Worm (Caenorhabditis elegans) whole organism, mixed stage, embryonic: ENCODE measurements around the gene adk-1.
"Not testable (repeated sequence)": the region's sequence is repeated elsewhere in the genome, so short reads cannot be mapped to it uniquely, and the experiment has no call there.

Experiments
- bed-3 ChIP-seq: fragments of 200-800 bp; sonication (Bioruptor generic); optimal IDR thresholded peaks from 3 replicates; lab custom pipeline; 2018; ENCODE audit warnings: mild to moderate bottlenecking, missing genetic modification characterization, moderate library complexity, missing compliant biosample characterization
- blmp-1 ChIP-seq: fragments of 150-350 bp; optimal IDR thresholded peaks from 2 replicates; lab custom pipeline; 2014; ENCODE audit warnings: missing biosample characterization, missing genetic modification characterization
- ceh-39 ChIP-seq: fragments of 150-350 bp; optimal IDR thresholded peaks from 2 replicates; lab custom pipeline; 2014; ENCODE audit warnings: missing biosample characterization, missing genetic modification characterization
- ceh-83 ChIP-seq: fragments of 200-800 bp; sonication (Bioruptor generic); optimal IDR thresholded peaks from 2 replicates; lab custom pipeline; 2018; ENCODE audit warnings: mild to moderate bottlenecking, missing genetic modification characterization, missing compliant biosample characterization
- ces-1 ChIP-seq: fragments of 150-350 bp; optimal IDR thresholded peaks from 2 replicates; lab custom pipeline; 2014; ENCODE audit warnings: missing biosample characterization, missing genetic modification reagents, missing genetic modification characterization
- cnd-1 ChIP-seq: fragments of 200-800 bp; sonication (Bioruptor generic); optimal IDR thresholded peaks from 2 replicates; lab custom pipeline; 2018; ENCODE audit warnings: mild to moderate bottlenecking, missing genetic modification characterization, missing compliant biosample characterization
- drap-1 ChIP-seq: fragments of 200-800 bp; sonication (Bioruptor generic); optimal IDR thresholded peaks from 3 replicates; lab custom pipeline; 2018; ENCODE audit warnings: mild to moderate bottlenecking, missing genetic modification characterization, missing compliant biosample characterization
- elt-1 ChIP-seq: sonication (generic microtip); optimal IDR thresholded peaks from 2 replicates; lab custom pipeline; 2017; ENCODE audit warnings: missing genetic modification characterization, mild to moderate bottlenecking, missing compliant biosample characterization, antibody characterized with exemption, moderate library complexity, borderline replicate concordance; ENCODE audit not compliant: insufficient read depth
- elt-3 ChIP-seq: fragments of 150-350 bp; optimal IDR thresholded peaks from 2 replicates; lab custom pipeline; 2014; ENCODE audit warnings: missing biosample characterization, missing genetic modification characterization
- flh-1 ChIP-seq: fragments of 200-800 bp; sonication (Bioruptor generic); optimal IDR thresholded peaks from 2 replicates; lab custom pipeline; 2018; ENCODE audit warnings: mild to moderate bottlenecking, missing genetic modification characterization, moderate library complexity, missing compliant biosample characterization
- ham-2 ChIP-seq: fragments of 200-800 bp; sonication (Bioruptor generic); optimal IDR thresholded peaks from 2 replicates; lab custom pipeline; 2018; ENCODE audit warnings: mild to moderate bottlenecking, missing genetic modification characterization, missing compliant biosample characterization
- hlh-1 ChIP-seq: fragments of 150-350 bp; optimal IDR thresholded peaks from 2 replicates; lab custom pipeline; 2014; ENCODE audit warnings: missing biosample characterization, missing genetic modification reagents, missing genetic modification characterization
- lin-32 ChIP-seq: fragments of 200-800 bp; sonication (Bioruptor generic); optimal IDR thresholded peaks from 2 replicates; lab custom pipeline; 2018; ENCODE audit warnings: mild to moderate bottlenecking, missing genetic modification characterization, missing compliant biosample characterization
- lsy-2 ChIP-seq: fragments of 150-350 bp; optimal IDR thresholded peaks from 2 replicates; lab custom pipeline; 2014; ENCODE audit warnings: missing biosample characterization, missing genetic modification characterization
- mep-1 ChIP-seq: fragments of 150-350 bp; optimal IDR thresholded peaks from 2 replicates; lab custom pipeline; 2017; ENCODE audit warnings: missing biosample characterization, missing genetic modification reagents, missing genetic modification characterization, inconsistent platforms
- mls-2 ChIP-seq: sonication (generic microtip); optimal IDR thresholded peaks from 2 replicates; lab custom pipeline; 2016; ENCODE audit warnings: mild to moderate bottlenecking, missing genetic modification characterization, moderate library complexity, missing compliant biosample characterization
- nhr-12 ChIP-seq: fragments of 150-350 bp; optimal IDR thresholded peaks from 2 replicates; lab custom pipeline; 2014; ENCODE audit warnings: missing biosample characterization, missing genetic modification characterization
- nhr-2 ChIP-seq: fragments of 150-350 bp; optimal IDR thresholded peaks from 2 replicates; lab custom pipeline; 2014; ENCODE audit warnings: missing biosample characterization, missing genetic modification characterization
- nhr-237 ChIP-seq: fragments of 150-350 bp; optimal IDR thresholded peaks from 2 replicates; lab custom pipeline; 2014; ENCODE audit warnings: missing biosample characterization, missing genetic modification characterization
- nhr-28 ChIP-seq: fragments of 150-350 bp; optimal IDR thresholded peaks from 2 replicates; lab custom pipeline; 2014; ENCODE audit warnings: missing biosample characterization, missing genetic modification characterization
- nhr-76 ChIP-seq: sonication (generic microtip); optimal IDR thresholded peaks from 2 replicates; lab custom pipeline; 2017; ENCODE audit warnings: missing biosample characterization, missing genetic modification characterization
- pha-4 ChIP-seq: fragments of 150-350 bp; optimal IDR thresholded peaks from 2 replicates; lab custom pipeline; 2018; ENCODE audit warnings: missing biosample characterization, missing genetic modification reagents, missing genetic modification characterization
- sem-2 ChIP-seq: fragments of 200-800 bp; sonication (Bioruptor generic); optimal IDR thresholded peaks from 2 replicates; lab custom pipeline; 2018; ENCODE audit warnings: mild to moderate bottlenecking, missing genetic modification characterization, missing compliant biosample characterization
- snpc-4 ChIP-seq: fragments of 150-350 bp; optimal IDR thresholded peaks from 2 replicates; lab custom pipeline; 2014; ENCODE audit warnings: missing biosample characterization, missing genetic modification characterization
- sptf-1 ChIP-seq: sonication (generic microtip); optimal IDR thresholded peaks from 2 replicates; lab custom pipeline; 2017; ENCODE audit warnings: mild to moderate bottlenecking, missing genetic modification characterization, moderate library complexity, missing compliant biosample characterization
- tbx-8 ChIP-seq: fragments of 200-800 bp; sonication (Bioruptor generic); optimal IDR thresholded peaks from 2 replicates; lab custom pipeline; 2018; ENCODE audit warnings: mild to moderate bottlenecking, missing genetic modification characterization, moderate library complexity, missing compliant biosample characterization
- unc-120 ChIP-seq: sonication (generic microtip); optimal IDR thresholded peaks from 2 replicates; lab custom pipeline; 2017; ENCODE audit warnings: missing genetic modification characterization, missing compliant biosample characterization; ENCODE audit not compliant: poor library complexity, severe bottlenecking
- unc-39 ChIP-seq: fragments of 150-350 bp; optimal IDR thresholded peaks from 2 replicates; lab custom pipeline; 2014; ENCODE audit warnings: missing biosample characterization, missing genetic modification characterization
- unc-62 ChIP-seq: fragments of 150-350 bp; optimal IDR thresholded peaks from 2 replicates; lab custom pipeline; 2014; ENCODE audit warnings: missing biosample characterization, missing genetic modification reagents, missing genetic modification characterization
- zip-8 ChIP-seq: fragments of 150-350 bp; optimal IDR thresholded peaks from 2 replicates; lab custom pipeline; 2014; ENCODE audit warnings: missing biosample characterization, missing genetic modification characterization
- ztf-11 ChIP-seq: fragments of 150-350 bp; optimal IDR thresholded peaks from 2 replicates; lab custom pipeline; 2014; ENCODE audit warnings: missing biosample characterization, missing genetic modification characterization

adk-1 gene

ce11 chrIV:11210781-11211256, at the start of gene adk-1:
adk-1 (minus strand) TSS chrIV:11210831.
- TF ChIP-seq lsy-2 (tag; lab: Kevin White, UChicago): no peak
- no peak for TF ChIP-seq lin-32 (GFP tag; lab: Kevin White, UChicago)
- TF ChIP-seq pha-4 (tag; lab: Kevin White, UChicago): no peak
- no peak for TF ChIP-seq ztf-11 (tag; lab: Kevin White, UChicago)
- no peak for TF ChIP-seq unc-62 (GFP tag; lab: Kevin White, UChicago)
- TF ChIP-seq cnd-1 (tag; lab: Kevin White, UChicago): no peak
- TF ChIP-seq unc-120 (tag; lab: Kevin White, UChicago): no peak
- no peak for TF ChIP-seq ces-1 (GFP tag; lab: Kevin White, UChicago)
- no peak for TF ChIP-seq elt-3
- TF ChIP-seq blmp-1 (tag; lab: Kevin White, UChicago): no peak
- no peak for TF ChIP-seq hlh-1 (tag; lab: Kevin White, UChicago)
- no peak for TF ChIP-seq tbx-8 (GFP tag; lab: Kevin White, UChicago)
- no peak for TF ChIP-seq zip-8
- no peak for TF ChIP-seq ceh-83
- no peak for TF ChIP-seq flh-1
- TF ChIP-seq nhr-12 (tag; lab: Kevin White, UChicago): no peak

ce11 chrIV:11259485-11259972, 48.9 kb upstream of the adk-1 start, which contains the start of gene gtl-1:
gtl-1 (minus strand) TSS chrIV:11259535.
- TF ChIP-seq snpc-4 (tag; lab: Kevin White, UChicago): no peak
- TF ChIP-seq drap-1: no peak
- no peak for TF ChIP-seq lsy-2 (tag; lab: Kevin White, UChicago)
- TF ChIP-seq cnd-1 (tag; lab: Kevin White, UChicago): no peak
- no peak for TF ChIP-seq sem-2 (GFP tag; lab: Kevin White, UChicago)
- no peak for TF ChIP-seq blmp-1 (tag; lab: Kevin White, UChicago)
- no peak for TF ChIP-seq unc-39 (tag; lab: Kevin White, UChicago)
- TF ChIP-seq ztf-11 (tag; lab: Kevin White, UChicago): no peak
- no peak for TF ChIP-seq tbx-8 (GFP tag; lab: Kevin White, UChicago)
- no peak for TF ChIP-seq lin-32 (GFP tag; lab: Kevin White, UChicago)
- TF ChIP-seq elt-1 (tag; lab: Kevin White, UChicago): no peak
- TF ChIP-seq nhr-28: no peak
- no peak for TF ChIP-seq bed-3 (GFP tag; lab: Kevin White, UChicago)

- TF ChIP-seq snpc-4 (tag; lab: Kevin White, UChicago): no peak
- TF ChIP-seq cnd-1 (tag; lab: Kevin White, UChicago): no peak
- TF ChIP-seq blmp-1 (tag; lab: Kevin White, UChicago): no peak
- no peak for TF ChIP-seq nhr-2 (tag; lab: Kevin White, UChicago)
- TF ChIP-seq lin-32 (GFP tag; lab: Kevin White, UChicago): no peak
- TF ChIP-seq ham-2: no peak
- no peak for TF ChIP-seq nhr-12 (tag; lab: Kevin White, UChicago)
- no peak for TF ChIP-seq nhr-76 (tag; lab: Kevin White, UChicago)
- TF ChIP-seq ceh-39: no peak
- TF ChIP-seq, all 35 proteins: peak for 0
These were observed 46.8 kb upstream of the adk-1 start for ce11 chrIV:11257476-11257875.

- not testable (repeated sequence) for TF ChIP-seq drap-1; blmp-1 (tag; lab: Kevin White, UChicago); cnd-1 (tag; lab: Kevin White, UChicago)
These were observed 43.1 kb upstream of the adk-1 start, which contains the start of gene C05C12.1 for ce11 chrIV:11253689-11254088. C05C12.1 (plus strand) TSS chrIV:11253989.

ce11 chrIV:11248031-11248631, 37.5 kb upstream of the adk-1 start, which contains the start of gene C05C12.4:
C05C12.4 (minus strand) TSS chrIV:11248081.
- TF ChIP-seq unc-62 (GFP tag; lab: Kevin White, UChicago) (no peak), nhr-2 (tag; lab: Kevin White, UChicago) (no peak), unc-39 (tag; lab: Kevin White, UChicago) (no peak), mep-1 (tag; lab: Kevin White, UChicago) (no peak), zip-8 (no peak), lsy-2 (tag; lab: Kevin White, UChicago) (no peak), drap-1 (no peak), blmp-1 (tag; lab: Kevin White, UChicago) (no peak), mls-2 (tag; lab: Kevin White, UChicago) (no peak), nhr-237 (tag; lab: Kevin White, UChicago) (no peak), ceh-83 (no peak), pha-4 (tag; lab: Kevin White, UChicago) (no peak), sptf-1 (tag; lab: Kevin White, UChicago) (no peak), hlh-1 (tag; lab: Kevin White, UChicago) (no peak)
